Worm (Caenorhabditis elegans): ENCODE results near the gene C17C3.5.

DNA sequence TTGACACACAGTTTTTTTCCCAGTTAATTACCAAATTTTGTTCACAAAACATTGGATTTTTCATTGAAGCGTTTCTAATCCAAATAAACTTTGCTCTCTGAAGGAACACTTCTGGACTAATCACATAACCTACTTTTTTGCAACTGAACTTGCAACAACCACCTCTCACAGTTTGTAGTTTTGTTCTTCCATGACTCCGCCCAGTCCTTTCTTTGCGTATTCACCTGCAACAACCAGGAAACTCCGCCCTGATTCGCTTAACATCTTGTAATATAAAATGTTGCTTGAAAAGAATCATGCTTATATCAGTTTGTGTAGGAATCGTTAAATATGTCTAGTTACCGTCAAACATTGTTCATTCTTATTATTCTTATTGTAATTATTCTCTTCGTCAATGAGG, 4.8 kb downstream of the C17C3.5 start, which contains the start of gene ins-11:
- TF ChIP-seq F49E8.2 (tag; optimal IDR thresholded peaks at IDR 0.05; ENCODE audit: insufficient read depth) = no peak
- TF ChIP-seq lsl-1 (GFP tag; optimal IDR thresholded peaks at IDR 0.05) = no peak
- TF ChIP-seq dpl-1 (GFP tag; optimal IDR thresholded peaks at IDR 0.05) = no peak
- TF ChIP-seq Y56A3A.18 (GFP tag; IDR thresholded peaks at IDR 0.05) = no peak
- no peak for TF ChIP-seq mcd-1 (GFP tag; IDR thresholded peaks at IDR 0.05)
- TF ChIP-seq ceh-79 (tag; optimal IDR thresholded peaks at IDR 0.05) = no peak
- no peak for TF ChIP-seq sea-2 (GFP tag; IDR thresholded peaks at IDR 0.05)

Measured in whole organism, young adult.